Worm (Caenorhabditis elegans) whole organism, L4 larva: Measurements from ENCODE around the gene shc-2.
A peak's percentile ranks its signal among the peaks of the same experiment; 100 is the strongest.

Experiments used
- F10B5.3 ChIP-seq: sonication (generic microtip); optimal IDR thresholded peaks from 2 replicates; lab custom pipeline; 2016; ENCODE audit warnings: mild to moderate bottlenecking, missing genetic modification characterization, missing compliant biosample characterization
- F37D6.2 ChIP-seq: sonication (generic microtip); optimal IDR thresholded peaks from 2 replicates; lab custom pipeline; 2016; ENCODE audit warnings: mild to moderate bottlenecking, missing genetic modification characterization, missing compliant biosample characterization
- F44E2.7 ChIP-seq: fragments of 200-800 bp; sonication (Bioruptor generic); IDR thresholded peaks from 2 replicates; pipeline ENCODE4 v2.1.2; 2022; ENCODE audit warnings: missing genetic modification characterization, missing compliant biosample characterization
- F49E8.2 ChIP-seq: sonication (generic microtip); optimal IDR thresholded peaks from 2 replicates; lab custom pipeline; 2016; ENCODE audit warnings: missing compliant biosample characterization, mild to moderate bottlenecking, missing genetic modification characterization, borderline replicate concordance
- T26A8.4 ChIP-seq: fragments of 200-800 bp; sonication (Bioruptor generic); IDR thresholded peaks from 2 replicates; pipeline ENCODE4 v1.3.6; 2022; ENCODE audit warnings: missing genetic modification characterization, missing compliant biosample characterization
- attf-4 ChIP-seq: sonication (generic microtip); optimal IDR thresholded peaks from 3 replicates; lab custom pipeline; 2017; ENCODE audit warnings: missing biosample characterization, missing genetic modification characterization
- ceh-32 ChIP-seq: sonication (generic microtip); optimal IDR thresholded peaks from 2 replicates; lab custom pipeline; 2016; ENCODE audit warnings: mild to moderate bottlenecking, missing genetic modification characterization, missing compliant biosample characterization; ENCODE audit not compliant: poor library complexity
- daf-19 ChIP-seq: fragments of 200-800 bp; sonication (Bioruptor generic); conservative IDR thresholded peaks from 2 replicates; pipeline ENCODE4 v1.3.6; 2022; ENCODE audit warnings: missing genetic modification characterization, missing compliant biosample characterization
- dmd-8 ChIP-seq: fragments of 200-800 bp; sonication (Bioruptor generic); IDR thresholded peaks from 2 replicates; pipeline ENCODE4 v1.3.6; 2022; ENCODE audit warnings: missing genetic modification characterization, missing compliant biosample characterization
- dpl-1 ChIP-seq: fragments of 150-350 bp; optimal IDR thresholded peaks from 2 replicates; lab custom pipeline; 2014; ENCODE audit warnings: missing biosample characterization, missing genetic modification reagents, missing genetic modification characterization
- duxl-1 ChIP-seq: sonication (generic microtip); optimal IDR thresholded peaks from 2 replicates; lab custom pipeline; 2016; ENCODE audit warnings: mild to moderate bottlenecking, missing genetic modification characterization, moderate library complexity, missing compliant biosample characterization; ENCODE audit not compliant: poor library complexity
- egl-43 ChIP-seq: fragments of 200-800 bp; sonication (Bioruptor generic); IDR thresholded peaks from 2 replicates; pipeline ENCODE4 v1.3.6; 2022; ENCODE audit warnings: missing genetic modification reagents, missing genetic modification characterization, missing compliant biosample characterization
- gei-8 ChIP-seq: fragments of 200-800 bp; sonication (Bioruptor generic); optimal IDR thresholded peaks from 2 replicates; lab custom pipeline; 2018; ENCODE audit warnings: mild to moderate bottlenecking, missing genetic modification characterization, missing compliant biosample characterization
- hif-1 ChIP-seq, 2 experiments: sonication (generic microtip); optimal IDR thresholded peaks; 2 replicates each; lab custom pipeline; 2016 to 2017; ENCODE audit warnings: missing compliant biosample characterization in 2 of 2, missing genetic modification characterization in 2 of 2, missing genetic modification reagents in 2 of 2, missing genotype in 2 of 2, mild to moderate bottlenecking in 1 of 2
- hlh-11 ChIP-seq: fragments of 200-800 bp; sonication (Bioruptor generic); optimal IDR thresholded peaks from 2 replicates; lab custom pipeline; 2018; ENCODE audit warnings: mild to moderate bottlenecking, missing genetic modification characterization, missing compliant biosample characterization
- hmg-1.1 ChIP-seq: fragments of 200-800 bp; sonication (Bioruptor generic); IDR thresholded peaks from 2 replicates; pipeline ENCODE4 v1.3.6; 2022; ENCODE audit warnings: missing genetic modification reagents, missing genetic modification characterization, missing compliant biosample characterization
- jun-1 ChIP-seq: fragments of 150-350 bp; optimal IDR thresholded peaks from 2 replicates; lab custom pipeline; 2014; ENCODE audit warnings: missing biosample characterization, missing genetic modification reagents, missing genetic modification characterization
- lin-1 ChIP-seq: fragments of 200-800 bp; sonication (Bioruptor generic); IDR thresholded peaks from 2 replicates; pipeline ENCODE4 v1.3.6; 2022; ENCODE audit warnings: missing genetic modification reagents, missing genetic modification characterization, missing compliant biosample characterization
- lin-29 ChIP-seq: fragments of 200-800 bp; sonication (Bioruptor generic); IDR thresholded peaks from 2 replicates; pipeline ENCODE4 v1.3.6; 2022; ENCODE audit warnings: missing genetic modification reagents, missing genetic modification characterization, missing compliant biosample characterization
- lin-38 ChIP-seq: fragments of 200-800 bp; sonication (Bioruptor generic); IDR thresholded peaks from 2 replicates; pipeline ENCODE4 v1.3.6; 2022; ENCODE audit warnings: missing genetic modification reagents, missing genetic modification characterization, missing compliant biosample characterization
- lin-39 ChIP-seq: fragments of 150-350 bp; optimal IDR thresholded peaks from 2 replicates; lab custom pipeline; 2014; ENCODE audit warnings: missing biosample characterization, missing genetic modification reagents, missing genetic modification characterization
- lir-3 ChIP-seq: sonication (generic microtip); optimal IDR thresholded peaks from 2 replicates; lab custom pipeline; 2016; ENCODE audit warnings: mild to moderate bottlenecking, missing genetic modification characterization, missing compliant biosample characterization
- lsy-2 ChIP-seq, 2 experiments: fragments of 150-350 bp in 1 of 2; sonication (generic microtip) in 1 of 2; optimal IDR thresholded peaks; 2 replicates each; lab custom pipeline; 2014 to 2017; ENCODE audit warnings: missing biosample characterization in 2 of 2, missing genetic modification characterization in 2 of 2
- madf-9 ChIP-seq: fragments of 200-800 bp; sonication (Bioruptor generic); conservative IDR thresholded peaks from 2 replicates; pipeline ENCODE4 v1.3.6; 2022; ENCODE audit warnings: missing genetic modification reagents, missing genetic modification characterization, missing compliant biosample characterization
- nhr-11 ChIP-seq: fragments of 150-350 bp; optimal IDR thresholded peaks from 2 replicates; lab custom pipeline; 2014; ENCODE audit warnings: missing biosample characterization, missing genetic modification characterization
- nhr-25 ChIP-seq: sonication (generic microtip); optimal IDR thresholded peaks from 2 replicates; lab custom pipeline; 2017; ENCODE audit warnings: missing genetic modification characterization, mild to moderate bottlenecking, missing compliant biosample characterization, antibody characterized with exemption, moderate library complexity, borderline replicate concordance; ENCODE audit not compliant: insufficient read depth
- nhr-41 ChIP-seq: fragments of 200-800 bp; sonication (Bioruptor generic); IDR thresholded peaks from 2 replicates; pipeline ENCODE4 v1.3.6; 2022; ENCODE audit warnings: missing genetic modification reagents, missing genetic modification characterization, missing compliant biosample characterization
- php-3 ChIP-seq: fragments of 200-800 bp; sonication (Bioruptor generic); IDR thresholded peaks from 2 replicates; pipeline ENCODE4 v1.3.6; 2022; ENCODE audit warnings: missing genetic modification reagents, missing genetic modification characterization, missing compliant biosample characterization
- set-16 ChIP-seq: fragments of 200-800 bp; sonication (Bioruptor generic); IDR thresholded peaks from 2 replicates; pipeline ENCODE4 v1.3.6; 2022; ENCODE audit warnings: missing genetic modification reagents, missing genetic modification characterization, missing compliant biosample characterization
- tag-97 ChIP-seq: fragments of 200-800 bp; sonication (Bioruptor generic); IDR thresholded peaks from 2 replicates; pipeline ENCODE4 v1.3.6; 2022; ENCODE audit warnings: missing genetic modification characterization, missing compliant biosample characterization
- unc-130 ChIP-seq: sonication (generic microtip); optimal IDR thresholded peaks from 2 replicates; lab custom pipeline; 2016; ENCODE audit warnings: missing genetic modification reagents, missing genetic modification characterization, missing compliant biosample characterization
- unc-39 ChIP-seq: sonication (generic microtip); optimal IDR thresholded peaks from 2 replicates; lab custom pipeline; 2017; ENCODE audit warnings: missing biosample characterization, missing genetic modification characterization
- unc-62 ChIP-seq, 3 experiments: fragments of 150-350 bp in 1 of 3; sonication (generic microtip); optimal IDR thresholded peaks in 2 of 3; peaks in 1 of 3; 1 replicate in 1 of 3; 2 replicates in 2 of 3; lab custom pipeline; 2014 to 2017; ENCODE audit warnings: missing biosample characterization in 3 of 3, missing genetic modification characterization in 3 of 3, missing genetic modification reagents in 3 of 3, missing genotype in 1 of 3
- vab-7 ChIP-seq: fragments of 200-800 bp; sonication (Bioruptor generic); IDR thresholded peaks from 2 replicates; pipeline ENCODE4 v1.3.6; 2022; ENCODE audit warnings: missing genetic modification reagents, missing genetic modification characterization, missing compliant biosample characterization
- zag-1 ChIP-seq: fragments of 150-350 bp; optimal IDR thresholded peaks from 2 replicates; lab custom pipeline; 2014; ENCODE audit warnings: missing biosample characterization, missing genetic modification characterization
- zip-11 ChIP-seq: fragments of 200-800 bp; sonication (Bioruptor generic); IDR thresholded peaks from 2 replicates; pipeline ENCODE4 v1.3.6; 2022; ENCODE audit warnings: missing genetic modification characterization, missing compliant biosample characterization
- ztf-11 ChIP-seq: fragments of 150-350 bp; optimal IDR thresholded peaks from 2 replicates; lab custom pipeline; 2014; ENCODE audit warnings: missing biosample characterization, missing genetic modification characterization
- ztf-7 ChIP-seq: fragments of 150-350 bp; optimal IDR thresholded peaks from 2 replicates; lab custom pipeline; 2014; ENCODE audit warnings: missing biosample characterization, missing genetic modification characterization

shc-2 gene

ce11 chrII:4999122-4999521 is 30.2 kb downstream of the shc-2 start, which contains the start of gene citk-2 (continued):
- peak; percentile 74 for TF ChIP-seq duxl-1 (tag; lab: Kevin White, UChicago)
- peak in 1 of 2 experiments; percentile 91 for TF ChIP-seq unc-62 (GFP tag; optimal IDR thresholded peaks at IDR 0.05 in 1 of 2; lab: Kevin White, UChicago)
- TF ChIP-seq unc-62 (tag; optimal IDR thresholded peaks at IDR 0.05; lab: Kevin White, UChicago), result no peak
- peak; percentile 26 for TF ChIP-seq nhr-25 (tag; lab: Kevin White, UChicago)
- no peak for TF ChIP-seq F10B5.3 (tag; lab: Kevin White, UChicago)
- no peak for TF ChIP-seq lin-29
- TF ChIP-seq daf-19 (GFP tag; lab: Robert Waterston, UW), result no peak
- TF ChIP-seq nhr-11, result peak; percentile 74
- no peak for TF ChIP-seq ztf-11 (tag; lab: Kevin White, UChicago)
- TF ChIP-seq hmg-1.1 (GFP tag; lab: Robert Waterston, UW), result peak; percentile 90
- no peak; the same call in 1 of the 2 replicates for TF ChIP-seq lin-38 (GFP tag; lab: Robert Waterston, UW)
- no peak for TF ChIP-seq lsy-2 (tag; optimal IDR thresholded peaks at IDR 0.05; lab: Kevin White, UChicago)
- no peak for TF ChIP-seq zip-11
- peak; percentile 66 for TF ChIP-seq hlh-11 (tag; lab: Kevin White, UChicago)
- TF ChIP-seq php-3 (GFP tag; lab: Robert Waterston, UW), result no peak
- peak; percentile 79 for TF ChIP-seq T26A8.4 (GFP tag; lab: Robert Waterston, UW)
- peak; percentile 57 for TF ChIP-seq jun-1 (tag; lab: Kevin White, UChicago)
- no peak for TF ChIP-seq tag-97 (GFP tag; lab: Robert Waterston, UW)
- TF ChIP-seq lin-1 (GFP tag; lab: Robert Waterston, UW), result peak; percentile 68; the same call in 1 of the 2 replicates
- no peak for TF ChIP-seq F49E8.2 (tag; lab: Kevin White, UChicago)
- peak; percentile 100 for TF ChIP-seq dpl-1
- TF ChIP-seq hif-1 (tag; optimal IDR thresholded peaks at IDR 0.05; lab: Kevin White, UChicago), result peak in 1 of 2 experiments; percentile 34
- no peak for TF ChIP-seq lin-39 (tag; lab: Kevin White, UChicago)
- TF ChIP-seq F44E2.7 (GFP tag; lab: Robert Waterston, UW), result no peak
- TF ChIP-seq madf-9, result peak; percentile 68
- TF ChIP-seq F37D6.2, result peak; percentile 29
- no peak for TF ChIP-seq vab-7 (GFP tag; lab: Robert Waterston, UW)
- no peak for TF ChIP-seq ztf-7 (tag; lab: Kevin White, UChicago)
- no peak for TF ChIP-seq unc-130 (GFP tag; lab: Kevin White, UChicago)
- no peak for TF ChIP-seq zag-1 (tag; lab: Kevin White, UChicago)
- TF ChIP-seq egl-43 (GFP tag; lab: Robert Waterston, UW), result no peak
- no peak for TF ChIP-seq gei-8 (GFP tag; lab: Kevin White, UChicago)
- TF ChIP-seq unc-39 (tag; lab: Kevin White, UChicago), result no peak

ce11 chrII:5001866-5002265 is 32.9 kb downstream of the shc-2 start:
- TF ChIP-seq dmd-8 (GFP tag; lab: Robert Waterston, UW) (no peak), ceh-32 (tag; lab: Kevin White, UChicago) (no peak), nhr-41 (GFP tag; lab: Robert Waterston, UW) (no peak), set-16 (GFP tag; lab: Robert Waterston, UW) (no peak), lir-3 (tag; lab: Kevin White, UChicago) (no peak), lin-39 (tag; lab: Kevin White, UChicago) (no peak), attf-4 (tag; lab: Kevin White, UChicago) (no peak), T26A8.4 (GFP tag; lab: Robert Waterston, UW) (no peak)
